Fruit fly (Drosophila melanogaster): ENCODE results near the gene mbo.
A peak's percentile ranks its signal among the peaks of the same experiment; 100 is the strongest.

mbo gene

DNA sequence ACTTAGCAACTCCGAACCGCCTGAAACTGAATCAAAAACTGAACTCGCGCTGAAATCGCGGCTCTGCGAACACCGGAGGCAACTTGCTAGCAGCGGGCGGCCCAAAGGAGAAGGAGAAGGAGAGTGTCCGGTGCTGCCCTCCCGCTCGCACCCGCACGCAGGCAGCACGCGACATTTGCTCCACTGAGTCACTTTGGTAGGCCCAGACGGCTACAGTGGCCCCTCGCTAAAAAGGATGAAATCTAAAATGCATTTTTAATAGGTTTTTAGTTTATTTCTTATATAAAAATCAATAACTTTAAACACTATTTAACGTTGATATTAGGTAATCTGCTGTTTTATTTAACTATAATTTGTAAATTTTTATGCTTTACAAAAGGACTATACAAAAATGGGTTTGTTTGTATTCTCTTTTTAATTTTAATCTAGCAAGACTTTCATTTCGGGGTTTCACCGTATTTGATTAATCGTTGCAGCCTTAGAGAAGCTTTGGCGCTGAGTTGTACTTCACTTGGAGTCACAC is 43.6 kb upstream of the mbo start, which contains the start of gene Men (continued):
- TF ChIP-seq Hey (tag; optimal IDR thresholded peaks at IDR 0.05), result no peak
- TF ChIP-seq pb (GFP tag; optimal IDR thresholded peaks at IDR 0.05), result no peak
- peak; percentile 49 for TF ChIP-seq CG3281 (GFP tag; optimal IDR thresholded peaks at IDR 0.05)
- TF ChIP-seq CTCF (GFP tag; optimal IDR thresholded peaks at IDR 0.05), result no peak
- no peak for TF ChIP-seq Opbp (GFP tag; IDR thresholded peaks at IDR 0.05; ENCODE audit: partially characterized antibody)
- TF ChIP-seq CG34422 (GFP tag; IDR thresholded peaks at IDR 0.05), result no peak
- peak; percentile 34 for TF ChIP-seq twi (tag; optimal IDR thresholded peaks at IDR 0.05)
- TF ChIP-seq tna (GFP tag; IDR thresholded peaks at IDR 0.05; ENCODE audit: partially characterized antibody), result no peak
- no peak for TF ChIP-seq bowl (GFP tag; IDR thresholded peaks at IDR 0.05)
- TF ChIP-seq fd96Cb (tag; optimal IDR thresholded peaks at IDR 0.05), result peak; percentile 65
- TF ChIP-seq Dip3 (GFP tag; optimal IDR thresholded peaks at IDR 0.05), result no peak
- peak; percentile 62 for TF ChIP-seq CG10979 (tag; optimal IDR thresholded peaks at IDR 0.05)
- TF ChIP-seq grau (tag; optimal IDR thresholded peaks at IDR 0.05), result peak; percentile 91
- TF ChIP-seq CG2129 (GFP tag; IDR thresholded peaks at IDR 0.05; ENCODE audit: partially characterized antibody), result no peak
- no peak for TF ChIP-seq az2 (GFP tag; optimal IDR thresholded peaks at IDR 0.05)
- no peak for TF ChIP-seq CG17802 (tag; optimal IDR thresholded peaks at IDR 0.05)
- no peak for TF ChIP-seq dm (GFP tag; optimal IDR thresholded peaks at IDR 0.05)
- TF ChIP-seq odd (GFP tag; optimal IDR thresholded peaks at IDR 0.05), result peak; percentile 46
- no peak for TF ChIP-seq jumu (GFP tag; optimal IDR thresholded peaks at IDR 0.05)
- TF ChIP-seq CG16813 (GFP tag; IDR thresholded peaks at IDR 0.05; ENCODE audit: partially characterized antibody), result no peak
- TF ChIP-seq Nf-YB (GFP tag; optimal IDR thresholded peaks at IDR 0.05), result peak; percentile 19
- no peak for TF ChIP-seq hkb (optimal IDR thresholded peaks at IDR 0.05)
- TF ChIP-seq hkb (GFP tag; IDR thresholded peaks at IDR 0.05), result peak; percentile 45; the same call in 1 of the 2 replicates
- peak; percentile 54 for TF ChIP-seq CG9437 (GFP tag; optimal IDR thresholded peaks at IDR 0.05)
- TF ChIP-seq CG11247 (GFP tag; IDR thresholded peaks at IDR 0.05), result peak; percentile 38; the same call in 1 of the 2 replicates
- peak; percentile 48 for TF ChIP-seq CG12104 (GFP tag; optimal IDR thresholded peaks at IDR 0.05)
- peak; percentile 61 for TF ChIP-seq Nf-YA (GFP tag; IDR thresholded peaks at IDR 0.05)
- TF ChIP-seq cas (GFP tag; IDR thresholded peaks at IDR 0.05), result no peak
- no peak for TF ChIP-seq eyg (GFP tag; optimal IDR thresholded peaks at IDR 0.05)
- peak; percentile 70 for TF ChIP-seq row (GFP tag; IDR thresholded peaks at IDR 0.05)
- TF ChIP-seq shn (GFP tag; optimal IDR thresholded peaks at IDR 0.05), result no peak
- TF ChIP-seq Rfx (GFP tag; IDR thresholded peaks at IDR 0.05), result peak; percentile 60
- no peak for TF ChIP-seq CG7987 (GFP tag; optimal IDR thresholded peaks at IDR 0.05)
- TF ChIP-seq kay (GFP tag; optimal IDR thresholded peaks at IDR 0.05), result peak; percentile 45
- no peak for TF ChIP-seq CG12219 (GFP tag; optimal IDR thresholded peaks at IDR 0.05)
- TF ChIP-seq cato (GFP tag; optimal IDR thresholded peaks at IDR 0.05; ENCODE audit: borderline replicate concordance), result no peak
- peak; percentile 27; the same call in 1 of the 2 replicates for TF ChIP-seq CG32772 (GFP tag; IDR thresholded peaks at IDR 0.05)
- peak; percentile 73 for TF ChIP-seq phol (tag; optimal IDR thresholded peaks at IDR 0.05)
- no peak for TF ChIP-seq aop (GFP tag; IDR thresholded peaks at IDR 0.05)
- no peak for TF ChIP-seq CG3847 (GFP tag; IDR thresholded peaks at IDR 0.05)
- peak in 1 of 2 experiments; percentile 14 for TF ChIP-seq Hr78 (GFP tag; optimal IDR thresholded peaks at IDR 0.05)
- no peak for TF ChIP-seq CG17568 (GFP tag; optimal IDR thresholded peaks at IDR 0.05)
- no peak for TF ChIP-seq hth (optimal IDR thresholded peaks at IDR 0.05)
- no peak for TF ChIP-seq CG7745 (tag; optimal IDR thresholded peaks at IDR 0.05)
- peak; percentile 7; the same call in 1 of the 2 replicates for TF ChIP-seq Adf1 (GFP tag; IDR thresholded peaks at IDR 0.05)
- no peak for TF ChIP-seq repo (GFP tag; optimal IDR thresholded peaks at IDR 0.05)
- peak; percentile 28 for TF ChIP-seq BtbVII (GFP tag; optimal IDR thresholded peaks at IDR 0.05)
- TF ChIP-seq crc (GFP tag; optimal IDR thresholded peaks at IDR 0.05), result no peak
- no peak for TF ChIP-seq hbn (GFP tag; IDR thresholded peaks at IDR 0.05; ENCODE audit: partially characterized antibody)
- TF ChIP-seq Spps (tag; optimal IDR thresholded peaks at IDR 0.05), result no peak
- TF ChIP-seq fru (optimal IDR thresholded peaks at IDR 0.05), result no peak
- TF ChIP-seq Awh (GFP tag; IDR thresholded peaks at IDR 0.05), result 0 out of 2 replicates have a peak, but pooled peaks have one; percentile 43
